Worm (Caenorhabditis elegans): Measurements from ENCODE around the gene srbc-60.

DNA sequence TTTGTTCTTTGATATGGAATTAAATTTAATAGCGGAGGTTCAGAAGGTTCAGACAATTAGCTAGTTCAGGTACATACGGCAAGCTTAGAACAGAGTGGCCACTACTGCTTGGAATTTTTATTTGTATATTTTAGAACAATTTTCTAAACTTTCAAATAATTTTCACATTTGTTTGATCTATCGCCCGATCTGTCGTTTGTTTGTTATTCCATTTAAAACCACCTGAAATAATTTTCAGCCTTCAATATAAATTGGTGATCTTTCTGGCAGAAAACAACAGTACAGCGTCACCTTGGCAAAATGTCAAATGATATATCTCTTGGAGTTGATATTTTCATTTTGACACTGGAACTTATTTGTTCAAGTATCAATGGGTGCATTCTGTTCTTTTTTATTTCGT is 34.6 kb downstream of the srbc-60 start, which contains the start of gene R13D11.3:
- TF ChIP-seq F57C9.4 (tag; optimal IDR thresholded peaks at IDR 0.05), result no peak
- no peak for TF ChIP-seq ama-1 (optimal IDR thresholded peaks at IDR 0.05)
- no peak for TF ChIP-seq ama-1 (GFP tag; optimal IDR thresholded peaks at IDR 0.05)
- TF ChIP-seq nfya-1 (tag; optimal IDR thresholded peaks at IDR 0.05; ENCODE audit: borderline replicate concordance, insufficient read depth), result no peak
- TF ChIP-seq dpl-1 (GFP tag; optimal IDR thresholded peaks at IDR 0.05), result no peak
- TF ChIP-seq ztf-6 (GFP tag; IDR thresholded peaks at IDR 0.05), result no peak
- no peak for TF ChIP-seq ztf-3 (GFP tag; optimal IDR thresholded peaks at IDR 0.05)
- no peak for TF ChIP-seq hsf-1 (GFP tag; IDR thresholded peaks at IDR 0.05)
- TF ChIP-seq cebp-1 (GFP tag; IDR thresholded peaks at IDR 0.05), result no peak
- TF ChIP-seq cebp-1 (tag; optimal IDR thresholded peaks at IDR 0.05), result no peak
- TF ChIP-seq xnd-1 (tag; optimal IDR thresholded peaks at IDR 0.05), result no peak
- no peak for TF ChIP-seq pbrm-1 (GFP tag; IDR thresholded peaks at IDR 0.05)
- no peak for TF ChIP-seq die-1 (tag; optimal IDR thresholded peaks at IDR 0.05)
- TF ChIP-seq rpc-1 (optimal IDR thresholded peaks at IDR 0.05), result no peak
- TF ChIP-seq rpc-1 (tag; optimal IDR thresholded peaks at IDR 0.05), result no peak

Measured in whole organism, young adult.